Worm (Caenorhabditis elegans) whole organism, midembryonic: ENCODE results near the gene gta-1.

Source experiments
- T22C8.4 ChIP-seq: fragments of 200-800 bp; sonication (Bioruptor generic); IDR thresholded peaks from 2 replicates; pipeline ENCODE4 v1.3.6; 2022; ENCODE audit warnings: missing genetic modification characterization, missing compliant biosample characterization
- flt-1 ChIP-seq: fragments of 200-800 bp; sonication (Bioruptor generic); IDR thresholded peaks from 2 replicates; pipeline ENCODE4 v1.3.6; 2022; ENCODE audit warnings: missing genetic modification characterization, missing compliant biosample characterization
- med-1 ChIP-seq: sonication (generic microtip); optimal IDR thresholded peaks from 2 replicates; lab custom pipeline; 2017; ENCODE audit warnings: missing genetic modification characterization, mild to moderate bottlenecking, missing compliant biosample characterization, antibody characterized with exemption, missing genetic modification reagents; ENCODE audit not compliant: insufficient read depth
- ztf-23 ChIP-seq: fragments of 200-800 bp; sonication (Bioruptor generic); IDR thresholded peaks from 2 replicates; pipeline ENCODE4 v1.3.6; 2022; ENCODE audit warnings: missing genetic modification reagents, missing genetic modification characterization, missing compliant biosample characterization
- ztf-29 ChIP-seq: fragments of 200-800 bp; sonication (Bioruptor generic); IDR thresholded peaks from 2 replicates; pipeline ENCODE4 v1.3.6; 2022; ENCODE audit warnings: missing genetic modification reagents, missing genetic modification characterization, missing compliant biosample characterization

DNA sequence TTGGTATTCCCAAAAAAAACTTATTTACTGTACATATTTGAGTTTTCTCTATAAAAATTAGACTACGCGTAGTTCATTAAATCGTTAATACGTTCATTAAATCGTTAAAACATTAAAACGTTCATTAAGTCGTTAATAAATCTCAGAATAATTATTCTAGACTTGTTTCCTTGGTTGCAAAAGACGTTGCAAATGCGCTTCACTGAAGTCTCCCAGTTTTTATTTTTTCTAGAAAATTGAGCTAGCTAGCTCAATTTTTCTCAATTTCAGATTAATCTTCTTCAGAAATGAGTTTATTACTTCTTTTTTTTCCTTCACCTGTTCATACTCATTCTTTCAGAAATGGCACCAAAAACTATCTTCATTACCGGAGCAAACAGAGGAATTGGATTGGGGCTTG is 35.6 kb upstream of the gta-1 start:
- no peak for TF ChIP-seq flt-1
- no peak for TF ChIP-seq ztf-23 (GFP tag; lab: Robert Waterston, UW)
- no peak for TF ChIP-seq ztf-29 (GFP tag; lab: Robert Waterston, UW)
- TF ChIP-seq med-1 (GFP tag; lab: Kevin White, UChicago), result no peak
- TF ChIP-seq T22C8.4, result no peak
